Worm (Caenorhabditis elegans): ENCODE data around the gene F01D5.3.

F01D5.3 gene

DNA sequence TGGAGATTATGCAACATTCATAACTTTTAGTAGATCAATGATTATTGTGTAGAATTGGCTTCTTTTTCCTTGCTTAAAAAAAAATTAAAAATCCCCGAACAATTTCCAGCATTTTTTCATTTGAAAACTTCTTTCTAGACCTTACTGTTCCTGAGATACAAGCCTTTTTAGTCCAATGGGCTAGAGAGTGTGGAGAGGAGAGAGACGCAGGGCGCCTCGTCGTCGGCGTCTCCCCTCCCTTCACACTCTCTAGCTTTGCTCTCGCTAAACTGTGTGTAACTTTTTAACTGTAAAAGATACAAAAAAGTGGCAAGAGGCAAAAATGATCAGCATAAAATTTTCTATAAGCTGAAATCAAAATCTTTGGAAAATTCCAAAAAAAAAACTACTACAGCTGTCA is 5.2 kb upstream of the F01D5.3 start:
- TF ChIP-seq pqm-1 (tag; optimal IDR thresholded peaks at IDR 0.05): no peak
- TF ChIP-seq fkh-10 (GFP tag; optimal IDR thresholded peaks at IDR 0.05): no peak
- TF ChIP-seq hlh-30 (tag; optimal IDR thresholded peaks at IDR 0.05; ENCODE audit: insufficient read depth): no peak
- TF ChIP-seq unc-55 (GFP tag; optimal IDR thresholded peaks at IDR 0.05): no peak
- TF ChIP-seq unc-3 (GFP tag; conservative IDR thresholded peaks at IDR 0.05): no peak
- no peak for TF ChIP-seq unc-3 (tag; optimal IDR thresholded peaks at IDR 0.05)
- no peak for TF ChIP-seq pat-9 (tag; optimal IDR thresholded peaks at IDR 0.05)
- TF ChIP-seq sox-4 (tag; optimal IDR thresholded peaks at IDR 0.05): no peak
- TF ChIP-seq nhr-232 (tag; optimal IDR thresholded peaks at IDR 0.05): no peak
- TF ChIP-seq K09A11.1 (tag; optimal IDR thresholded peaks at IDR 0.05; ENCODE audit: insufficient read depth): no peak
- TF ChIP-seq syd-9 (tag; optimal IDR thresholded peaks at IDR 0.05): no peak

DNA sequence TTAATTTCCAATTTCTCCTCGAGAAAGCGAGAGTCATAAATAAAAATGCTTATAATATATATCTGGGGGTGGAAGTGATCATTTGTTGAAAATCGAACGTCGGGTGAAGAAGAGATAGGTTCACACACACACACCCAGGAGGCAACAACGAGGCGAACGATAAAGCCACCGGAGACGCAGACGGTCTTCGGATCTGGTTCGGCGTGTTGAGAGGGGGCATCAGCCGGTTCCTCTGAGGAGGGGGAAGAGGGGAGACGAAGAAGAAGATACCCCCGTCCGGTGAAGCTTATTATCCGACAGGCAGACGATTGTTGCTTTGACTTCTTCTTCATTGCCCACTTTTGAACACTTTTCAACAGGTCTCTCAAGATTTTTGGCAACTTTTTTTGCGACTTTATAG is 4.8 kb upstream of the F01D5.3 start:
- TF ChIP-seq ztf-16 (tag; optimal IDR thresholded peaks at IDR 0.05) (no peak), ceh-31 (tag; optimal IDR thresholded peaks at IDR 0.05) (peak; percentile 21)

DNA sequence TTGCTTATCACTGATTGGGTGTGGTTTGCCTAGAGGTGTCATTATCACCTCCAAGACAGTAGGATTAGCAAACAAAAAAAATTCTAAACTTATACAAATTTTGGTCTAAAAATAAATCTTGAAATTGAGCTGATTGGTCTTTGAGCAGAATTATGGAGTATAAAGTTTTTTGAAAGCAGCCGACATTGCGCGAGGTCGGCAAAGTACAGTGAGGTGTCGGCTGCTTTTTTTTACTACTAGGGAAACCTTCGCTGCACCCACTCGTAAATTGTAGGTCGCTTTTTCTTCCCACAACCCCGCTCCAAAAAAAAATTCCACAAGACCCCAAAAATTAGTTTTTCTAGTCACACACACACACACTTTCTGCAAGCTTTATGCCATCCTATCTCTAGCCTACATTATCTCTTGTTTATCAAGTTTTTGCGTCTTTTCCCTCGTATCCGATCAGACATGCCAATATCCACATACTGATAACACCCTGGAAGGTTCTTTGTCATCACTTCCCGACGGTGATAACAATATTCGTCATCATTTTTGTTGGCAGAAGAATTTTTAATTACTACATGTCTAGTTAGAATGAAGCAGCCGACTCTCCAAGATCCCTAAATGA is 4.0 kb upstream of the F01D5.3 start:
- TF ChIP-seq pha-2 (tag; optimal IDR thresholded peaks at IDR 0.05) (no peak), dve-1 (tag; optimal IDR thresholded peaks at IDR 0.05) (no peak)

DNA sequence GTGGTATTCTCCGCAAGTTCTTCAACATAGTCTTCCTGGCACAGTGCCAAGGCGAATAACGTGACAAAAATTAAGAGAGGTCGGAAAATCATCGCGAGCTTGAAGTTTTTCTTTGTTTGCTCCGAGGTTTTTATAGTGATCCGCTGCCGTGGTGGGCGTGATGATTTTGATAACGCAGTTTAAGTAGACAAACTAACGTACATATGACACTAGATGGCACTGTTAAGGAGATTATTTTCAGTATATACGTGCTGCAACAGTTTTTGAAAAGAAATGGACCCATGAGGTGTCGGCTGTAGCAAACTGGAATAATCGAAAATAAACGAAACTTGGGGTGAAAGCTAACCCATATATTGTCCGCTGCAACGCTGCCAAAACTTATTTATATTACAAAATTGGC is 2.3 kb upstream of the F01D5.3 start, which contains the start of gene F01D5.5:
TSS of gene F01D5.5 (minus strand) at position 101 of the 400 bp plus-strand sequence.
- no peak for TF ChIP-seq pros-1 (tag; optimal IDR thresholded peaks at IDR 0.05)
- no peak for TF ChIP-seq nhr-232 (tag; optimal IDR thresholded peaks at IDR 0.05)
- no peak for TF ChIP-seq ztf-16 (tag; optimal IDR thresholded peaks at IDR 0.05)
- no peak for TF ChIP-seq pha-4 (tag; optimal IDR thresholded peaks at IDR 0.05)
- no peak for TF ChIP-seq ceh-24 (tag; optimal IDR thresholded peaks at IDR 0.05)
- no peak for TF ChIP-seq elt-2 (tag; optimal IDR thresholded peaks at IDR 0.05)

DNA sequence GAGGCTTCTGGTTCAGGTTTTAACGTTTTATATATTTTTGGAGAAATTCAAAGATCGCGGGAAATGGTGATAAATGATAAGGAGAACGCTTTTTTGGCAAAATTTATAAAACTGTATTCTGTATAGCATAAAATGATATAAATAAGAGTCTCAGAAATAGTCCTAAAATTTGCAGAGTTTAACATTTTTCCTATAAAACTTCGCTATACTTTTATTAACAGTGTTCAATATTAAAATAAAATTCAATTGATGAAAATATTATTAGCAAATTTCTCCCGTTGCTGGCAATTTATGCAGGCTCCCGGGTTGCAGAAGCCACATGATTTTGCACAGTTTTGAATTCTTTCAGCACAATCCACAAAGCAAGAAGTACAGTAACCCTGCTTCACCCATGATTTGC is 980 bp downstream of the F01D5.3 start, which contains the start of gene F01D5.2:
TSS of gene F01D5.2 (minus strand) at position 101 of the 400 bp plus-strand sequence.
- TF ChIP-seq ceh-34 (tag; optimal IDR thresholded peaks at IDR 0.05) (no peak), lin-11 (tag; optimal IDR thresholded peaks at IDR 0.05) (no peak), K02D7.2 (tag; optimal IDR thresholded peaks at IDR 0.05) (no peak), ahr-1 (tag; optimal IDR thresholded peaks at IDR 0.05) (no peak), ceh-24 (tag; optimal IDR thresholded peaks at IDR 0.05) (no peak), ceh-31 (tag; optimal IDR thresholded peaks at IDR 0.05) (no peak), Y22D7AL.16 (tag; optimal IDR thresholded peaks at IDR 0.05) (no peak), odd-2 (tag; optimal IDR thresholded peaks at IDR 0.05) (no peak), pqm-1 (tag; optimal IDR thresholded peaks at IDR 0.05) (no peak), unc-55 (GFP tag; optimal IDR thresholded peaks at IDR 0.05) (no peak), lim-6 (tag; optimal IDR thresholded peaks at IDR 0.05) (no peak), npax-4 (tag; optimal IDR thresholded peaks at IDR 0.05) (no peak), hlh-13 (GFP tag; optimal IDR thresholded peaks at IDR 0.05) (no peak), C08G9.2 (tag; optimal IDR thresholded peaks at IDR 0.05) (no peak), ztf-16 (tag; optimal IDR thresholded peaks at IDR 0.05) (no peak), unc-86 (tag; optimal IDR thresholded peaks at IDR 0.05) (no peak)

DNA sequence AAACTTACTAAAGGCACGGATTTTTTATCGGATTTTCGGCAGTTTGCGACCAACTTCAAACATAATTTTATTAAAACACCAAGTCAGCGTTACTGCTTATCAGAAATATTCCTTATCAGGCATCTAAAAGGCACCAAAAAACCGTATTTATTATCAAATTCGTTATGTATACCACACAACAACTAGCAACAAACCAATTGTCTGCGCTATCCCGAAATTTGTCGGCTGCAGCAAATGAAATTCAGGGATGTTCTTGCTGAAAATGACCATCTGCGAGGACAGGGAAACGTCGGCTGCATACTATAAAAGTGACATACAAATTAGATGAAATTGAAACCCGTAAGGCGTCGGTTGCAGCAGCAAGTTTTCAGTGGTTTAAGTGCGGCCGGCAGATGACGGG is 2.0 kb downstream of the F01D5.3 start:
- no peak for TF ChIP-seq C38D4.7 (GFP tag; optimal IDR thresholded peaks at IDR 0.05)
- TF ChIP-seq elt-2 (tag; optimal IDR thresholded peaks at IDR 0.05): peak; percentile 13
- TF ChIP-seq madf-2 (tag; optimal IDR thresholded peaks at IDR 0.05): no peak

All from whole organism, late embryonic.